Worm (Caenorhabditis elegans) whole organism, young adult: ENCODE measurements around the gene bicd-1.

Source experiments
- B0261.1 ChIP-seq: sonication (generic microtip); optimal IDR thresholded peaks from 2 replicates; lab custom pipeline; 2016; ENCODE audit warnings: mild to moderate bottlenecking, missing genetic modification characterization, moderate library complexity, missing compliant biosample characterization
- F10E7.11 ChIP-seq: sonication (generic microtip); optimal IDR thresholded peaks from 2 replicates; lab custom pipeline; 2017; ENCODE audit warnings: mild to moderate bottlenecking, missing genetic modification characterization, moderate library complexity, missing compliant biosample characterization
- F33H1.4 ChIP-seq: fragments of 200-800 bp; sonication (Bioruptor generic); IDR thresholded peaks from 2 replicates; pipeline ENCODE4 v1.3.6; 2022; ENCODE audit warnings: missing genetic modification reagents, missing genetic modification characterization, missing compliant biosample characterization
- F49E8.2 ChIP-seq: sonication (generic microtip); optimal IDR thresholded peaks from 3 replicates; lab custom pipeline; 2017; ENCODE audit warnings: missing genetic modification characterization, mild to moderate bottlenecking, missing compliant biosample characterization, antibody characterized with exemption, moderate library complexity; ENCODE audit not compliant: insufficient read depth
- K12H6.12 ChIP-seq: fragments of 200-800 bp; sonication (Bioruptor generic); optimal IDR thresholded peaks from 2 replicates; lab custom pipeline; 2018; ENCODE audit warnings: mild to moderate bottlenecking, missing genetic modification characterization, missing compliant biosample characterization
- T07F8.4 ChIP-seq: sonication (generic microtip); optimal IDR thresholded peaks from 2 replicates; lab custom pipeline; 2016; ENCODE audit warnings: mild to moderate bottlenecking, missing genetic modification characterization, moderate library complexity, missing compliant biosample characterization
- T26A5.8 ChIP-seq: sonication (generic microtip); optimal IDR thresholded peaks from 2 replicates; lab custom pipeline; 2016; ENCODE audit warnings: missing genetic modification characterization, missing compliant biosample characterization
- Y56A3A.18 ChIP-seq: fragments of 200-800 bp; sonication (Bioruptor generic); IDR thresholded peaks from 2 replicates; pipeline ENCODE4 v1.3.6; 2022; ENCODE audit warnings: missing genetic modification reagents, missing genetic modification characterization, missing compliant biosample characterization
- Y67H2A.10 ChIP-seq: fragments of 200-800 bp; sonication (Bioruptor generic); conservative IDR thresholded peaks from 2 replicates; pipeline ENCODE4 v1.3.6; 2022; ENCODE audit warnings: missing genetic modification reagents, missing genetic modification characterization, missing compliant biosample characterization
- Y79H2A.3 ChIP-seq: fragments of 200-800 bp; sonication (Bioruptor generic); conservative IDR thresholded peaks from 2 replicates; pipeline ENCODE4 v1.3.6; 2022; ENCODE audit warnings: missing genetic modification reagents, missing genetic modification characterization, missing compliant biosample characterization
- akir-1 ChIP-seq: fragments of 200-800 bp; sonication (Bioruptor generic); optimal IDR thresholded peaks from 2 replicates; lab custom pipeline; 2018; ENCODE audit warnings: mild to moderate bottlenecking, missing genetic modification characterization, moderate library complexity, missing compliant biosample characterization
- aptf-3 ChIP-seq: fragments of 200-800 bp; sonication (Bioruptor generic); IDR thresholded peaks from 2 replicates; pipeline ENCODE4 v1.3.6; 2022; ENCODE audit warnings: missing genetic modification characterization, missing compliant biosample characterization
- attf-3 ChIP-seq: fragments of 200-800 bp; sonication (Bioruptor generic); conservative IDR thresholded peaks from 2 replicates; pipeline ENCODE4 v1.3.6; 2022; ENCODE audit warnings: missing genetic modification reagents, missing genetic modification characterization, missing compliant biosample characterization
- attf-6 ChIP-seq: fragments of 200-800 bp; sonication (Bioruptor generic); IDR thresholded peaks from 2 replicates; pipeline ENCODE4 v1.3.6; 2022; ENCODE audit warnings: missing genetic modification reagents, missing genetic modification characterization, missing compliant biosample characterization
- bed-1 ChIP-seq: fragments of 200-800 bp; sonication (Bioruptor generic); IDR thresholded peaks from 2 replicates; pipeline ENCODE4 v1.3.6; 2022; ENCODE audit warnings: missing genetic modification reagents, missing genetic modification characterization, missing compliant biosample characterization
- ceh-100 ChIP-seq: fragments of 200-800 bp; sonication (Bioruptor generic); IDR thresholded peaks from 2 replicates; pipeline ENCODE4 v1.3.6; 2022; ENCODE audit warnings: missing genetic modification reagents, missing genetic modification characterization, missing compliant biosample characterization
- ceh-40 ChIP-seq: fragments of 200-800 bp; sonication (Bioruptor generic); IDR thresholded peaks from 2 replicates; pipeline ENCODE4 v1.3.6; 2022; ENCODE audit warnings: missing genetic modification characterization, missing compliant biosample characterization
- die-1 ChIP-seq: sonication (generic microtip); optimal IDR thresholded peaks from 2 replicates; lab custom pipeline; 2016; ENCODE audit warnings: missing genotype, mild to moderate bottlenecking, missing genetic modification characterization, missing compliant biosample characterization
- dox-1 ChIP-seq: fragments of 200-800 bp; sonication (Bioruptor generic); IDR thresholded peaks from 2 replicates; pipeline ENCODE4 v1.3.6; 2022; ENCODE audit warnings: missing genetic modification reagents, missing genetic modification characterization, missing compliant biosample characterization
- dpff-1 ChIP-seq: sonication (generic microtip); optimal IDR thresholded peaks from 2 replicates; lab custom pipeline; 2017; ENCODE audit warnings: mild to moderate bottlenecking, missing genetic modification characterization, missing compliant biosample characterization
- efl-1 ChIP-seq: fragments of 150-350 bp; optimal IDR thresholded peaks from 2 replicates; lab custom pipeline; 2014; ENCODE audit warnings: missing biosample characterization, missing genetic modification reagents, missing genetic modification characterization
- egl-18 ChIP-seq: fragments of 200-800 bp; sonication (Bioruptor generic); IDR thresholded peaks from 2 replicates; pipeline ENCODE4 v1.3.6; 2022; ENCODE audit warnings: missing genetic modification reagents, missing genetic modification characterization, missing compliant biosample characterization
- ekl-4 ChIP-seq: fragments of 200-800 bp; sonication (Bioruptor generic); IDR thresholded peaks from 2 replicates; pipeline ENCODE4 v1.3.6; 2022; ENCODE audit warnings: missing genetic modification reagents, missing genetic modification characterization, missing compliant biosample characterization
- ets-4 ChIP-seq: fragments of 200-800 bp; sonication (Bioruptor generic); optimal IDR thresholded peaks from 2 replicates; lab custom pipeline; 2018; ENCODE audit warnings: mild to moderate bottlenecking, missing genetic modification characterization, missing compliant biosample characterization
- fkh-3 ChIP-seq: sonication (generic microtip); optimal IDR thresholded peaks from 2 replicates; lab custom pipeline; 2016; ENCODE audit warnings: mild to moderate bottlenecking, missing genetic modification characterization, missing compliant biosample characterization
- gei-17 ChIP-seq: fragments of 200-800 bp; sonication (Bioruptor generic); optimal IDR thresholded peaks from 2 replicates; lab custom pipeline; 2018; ENCODE audit warnings: mild to moderate bottlenecking, missing genetic modification characterization, missing compliant biosample characterization
- him-1 ChIP-seq: sonication (generic microtip); optimal IDR thresholded peaks from 2 replicates; lab custom pipeline; 2016; ENCODE audit warnings: missing genotype, missing genetic modification reagents, missing genetic modification characterization, missing compliant biosample characterization
- hmg-20 ChIP-seq: fragments of 200-800 bp; sonication (Bioruptor generic); IDR thresholded peaks from 2 replicates; pipeline ENCODE4 v1.3.6; 2022; ENCODE audit warnings: missing genetic modification reagents, missing genetic modification characterization, missing compliant biosample characterization
- let-526 ChIP-seq: fragments of 200-800 bp; sonication (Bioruptor generic); IDR thresholded peaks from 2 replicates; pipeline ENCODE4 v1.3.6; 2022; ENCODE audit warnings: missing genetic modification reagents, missing genetic modification characterization, missing compliant biosample characterization
- lin-26 ChIP-seq: fragments of 200-800 bp; sonication (Bioruptor generic); IDR thresholded peaks from 2 replicates; pipeline ENCODE4 v1.3.6; 2022; ENCODE audit warnings: missing genetic modification reagents, missing genetic modification characterization, missing compliant biosample characterization
- lin-40 ChIP-seq: sonication (generic microtip); optimal IDR thresholded peaks from 2 replicates; lab custom pipeline; 2016; ENCODE audit warnings: missing genetic modification characterization, mild to moderate bottlenecking, missing compliant biosample characterization, missing genotype, missing genetic modification reagents
- lin-54 ChIP-seq: fragments of 200-800 bp; sonication (Bioruptor generic); optimal IDR thresholded peaks from 2 replicates; lab custom pipeline; 2018; ENCODE audit warnings: mild to moderate bottlenecking, missing genetic modification characterization, missing compliant biosample characterization
- lir-1 ChIP-seq: fragments of 200-800 bp; sonication (Bioruptor generic); conservative IDR thresholded peaks from 2 replicates; pipeline ENCODE4 v1.3.6; 2022; ENCODE audit warnings: missing genetic modification reagents, missing genetic modification characterization, missing compliant biosample characterization
- lsy-27 ChIP-seq: sonication (generic microtip); optimal IDR thresholded peaks from 2 replicates; lab custom pipeline; 2017; ENCODE audit warnings: missing genetic modification characterization, mild to moderate bottlenecking, missing compliant biosample characterization, antibody characterized with exemption, missing genotype, borderline replicate concordance; ENCODE audit not compliant: insufficient read depth
- madf-10 ChIP-seq: sonication (generic microtip); optimal IDR thresholded peaks from 2 replicates; lab custom pipeline; 2016; ENCODE audit warnings: mild to moderate bottlenecking, missing genetic modification characterization, missing compliant biosample characterization
- mcd-1 ChIP-seq: fragments of 200-800 bp; sonication (Bioruptor generic); IDR thresholded peaks from 2 replicates; pipeline ENCODE4 v1.3.6; 2022; ENCODE audit warnings: missing genetic modification reagents, missing genetic modification characterization, missing compliant biosample characterization
- mxl-1 ChIP-seq: sonication (generic microtip); optimal IDR thresholded peaks from 2 replicates; lab custom pipeline; 2016; ENCODE audit warnings: missing genetic modification characterization, missing compliant biosample characterization
- pbrm-1 ChIP-seq: fragments of 200-800 bp; sonication (Bioruptor generic); IDR thresholded peaks from 2 replicates; pipeline ENCODE4 v1.3.6; 2022; ENCODE audit warnings: missing genetic modification reagents, missing genetic modification characterization, missing compliant biosample characterization
- pha-4 ChIP-seq: fragments of 150-350 bp; sonication (generic microtip); optimal IDR thresholded peaks from 2 replicates; lab custom pipeline; 2014; ENCODE audit warnings: missing biosample characterization, missing genetic modification reagents, missing genetic modification characterization
- repo-1 ChIP-seq: sonication (generic microtip); optimal IDR thresholded peaks from 2 replicates; lab custom pipeline; 2017; ENCODE audit warnings: mild to moderate bottlenecking, missing genetic modification characterization, missing compliant biosample characterization
- tlf-1 ChIP-seq: fragments of 200-800 bp; sonication (Bioruptor generic); optimal IDR thresholded peaks from 2 replicates; lab custom pipeline; 2018; ENCODE audit warnings: mild to moderate bottlenecking, missing genetic modification characterization, missing compliant biosample characterization
- unc-130 ChIP-seq: sonication (generic microtip); optimal IDR thresholded peaks from 2 replicates; lab custom pipeline; 2016; ENCODE audit warnings: missing genetic modification reagents, missing genetic modification characterization, missing compliant biosample characterization
- zfh-2 ChIP-seq: fragments of 200-800 bp; sonication (Bioruptor generic); conservative IDR thresholded peaks from 2 replicates; pipeline ENCODE4 v1.3.6; 2022; ENCODE audit warnings: missing genetic modification reagents, missing genetic modification characterization, missing compliant biosample characterization
- zim-3 ChIP-seq: sonication (generic microtip); optimal IDR thresholded peaks from 2 replicates; lab custom pipeline; 2017; ENCODE audit warnings: mild to moderate bottlenecking, missing genetic modification characterization, moderate library complexity, missing compliant biosample characterization
- ztf-18 ChIP-seq: sonication (generic microtip); optimal IDR thresholded peaks from 2 replicates; lab custom pipeline; 2016; ENCODE audit warnings: missing genotype, mild to moderate bottlenecking, missing genetic modification characterization, missing compliant biosample characterization
- ztf-22 ChIP-seq: fragments of 200-800 bp; sonication (Bioruptor generic); optimal IDR thresholded peaks from 2 replicates; lab custom pipeline; 2018; ENCODE audit warnings: mild to moderate bottlenecking, missing genetic modification characterization, moderate library complexity, missing compliant biosample characterization
- ztf-6 ChIP-seq: fragments of 200-800 bp; sonication (Bioruptor generic); IDR thresholded peaks from 2 replicates; pipeline ENCODE4 v1.3.6; 2022; ENCODE audit warnings: missing genetic modification reagents, missing genetic modification characterization, missing compliant biosample characterization

bicd-1 gene

ce11 chrIV:6556624-6557368 lies 15.3 kb downstream of the bicd-1 start, which contains the start of gene try-3:
try-3 (plus strand) TSS chrIV:6557155.
- no peak for TF ChIP-seq F10E7.11 (tag; lab: Kevin White, UChicago)
- TF ChIP-seq him-1 (tag; lab: Kevin White, UChicago), result peak; percentile 94
- TF ChIP-seq gei-17 (GFP tag; lab: Kevin White, UChicago), result no peak
- TF ChIP-seq F49E8.2 (tag; lab: Kevin White, UChicago), result peak; percentile 76
- peak; percentile 89 for TF ChIP-seq B0261.1 (tag; lab: Kevin White, UChicago)
- TF ChIP-seq Y79H2A.3 (GFP tag; lab: Robert Waterston, UW), result peak; percentile 61; the same call in 1 of the 2 replicates
- TF ChIP-seq lir-1 (GFP tag; lab: Robert Waterston, UW), result peak; percentile 47; the same call in 1 of the 2 replicates
- peak; percentile 58 for TF ChIP-seq F33H1.4
- TF ChIP-seq dpff-1 (tag; lab: Kevin White, UChicago), result peak; percentile 50
- TF ChIP-seq mcd-1 (GFP tag; lab: Robert Waterston, UW), result peak; percentile 82
- TF ChIP-seq let-526 (GFP tag; lab: Robert Waterston, UW), result 0 out of 2 replicates have a peak, but pooled peaks have one; percentile 8
- TF ChIP-seq ztf-6 (GFP tag; lab: Robert Waterston, UW), result 0 out of 2 replicates have a peak, but pooled peaks have one; percentile 66
- TF ChIP-seq lin-40, result peak; percentile 56
- no peak for TF ChIP-seq ztf-22 (GFP tag; lab: Kevin White, UChicago)
- TF ChIP-seq ceh-100 (GFP tag; lab: Robert Waterston, UW), result peak; percentile 72
- TF ChIP-seq akir-1 (GFP tag; lab: Kevin White, UChicago), result no peak
- TF ChIP-seq T26A5.8 (tag; lab: Kevin White, UChicago), result no peak
- TF ChIP-seq T07F8.4 (tag; lab: Kevin White, UChicago), result peak; percentile 23
- 0 out of 2 replicates have a peak, but pooled peaks have one; percentile 18 for TF ChIP-seq aptf-3
- TF ChIP-seq bed-1 (GFP tag; lab: Robert Waterston, UW), result no peak
- no peak for TF ChIP-seq unc-130
- TF ChIP-seq die-1, result peak; percentile 81
- peak; percentile 90 for TF ChIP-seq pbrm-1 (GFP tag; lab: Robert Waterston, UW)
- peak; percentile 90 for TF ChIP-seq dox-1 (GFP tag; lab: Robert Waterston, UW)
- peak; percentile 74 for TF ChIP-seq lin-54 (GFP tag; lab: Kevin White, UChicago)
- TF ChIP-seq ceh-40 (GFP tag; lab: Robert Waterston, UW), result 0 out of 2 replicates have a peak, but pooled peaks have one; percentile 44
- TF ChIP-seq attf-6 (GFP tag; lab: Robert Waterston, UW), result peak; percentile 82; the same call in 1 of the 2 replicates
- no peak for TF ChIP-seq repo-1
- peak; percentile 51 for TF ChIP-seq madf-10
- peak; percentile 71 for TF ChIP-seq ekl-4 (GFP tag; lab: Robert Waterston, UW)
- no peak for TF ChIP-seq egl-18 (GFP tag; lab: Robert Waterston, UW)
- TF ChIP-seq Y56A3A.18, result 0 out of 2 replicates have a peak, but pooled peaks have one; percentile 27
- no peak for TF ChIP-seq Y67H2A.10
- TF ChIP-seq tlf-1 (GFP tag; lab: Kevin White, UChicago), result peak; percentile 26
- no peak for TF ChIP-seq lsy-27 (tag; lab: Kevin White, UChicago)
- no peak; the same call in 1 of the 2 replicates for TF ChIP-seq attf-3
- no peak for TF ChIP-seq zim-3
- TF ChIP-seq pha-4 (tag; lab: Kevin White, UChicago), result no peak
- TF ChIP-seq lin-26 (GFP tag; lab: Robert Waterston, UW), result peak; percentile 85
- TF ChIP-seq fkh-3, result no peak
- peak; percentile 66 for TF ChIP-seq ztf-18 (tag; lab: Kevin White, UChicago)
- TF ChIP-seq efl-1 (GFP tag; lab: Kevin White, UChicago), result no peak
- TF ChIP-seq hmg-20 (GFP tag; lab: Robert Waterston, UW), result peak; percentile 71
- peak; percentile 82 for TF ChIP-seq K12H6.12 (tag; lab: Kevin White, UChicago)
- no peak for TF ChIP-seq zfh-2 (GFP tag; lab: Robert Waterston, UW)
- peak; percentile 13 for TF ChIP-seq ets-4 (GFP tag; lab: Kevin White, UChicago)
- peak; percentile 54 for TF ChIP-seq mxl-1 (tag; lab: Kevin White, UChicago)
